Worm (Caenorhabditis elegans) whole organism, L4/young adult: ENCODE measurements around the gene C56G2.22.

Experiments used
- W03F9.2 ChIP-seq: fragments of 150-350 bp; optimal IDR thresholded peaks from 2 replicates; lab custom pipeline; 2014; ENCODE audit warnings: missing biosample characterization, missing genetic modification characterization
- dao-5 ChIP-seq: sonication (generic microtip); optimal IDR thresholded peaks from 2 replicates; lab custom pipeline; 2016; ENCODE audit warnings: missing genotype, missing genetic modification characterization, moderate library complexity, missing compliant biosample characterization
- him-1 ChIP-seq: sonication (generic microtip); optimal IDR thresholded peaks from 2 replicates; lab custom pipeline; 2016; ENCODE audit warnings: missing genotype, missing genetic modification reagents, missing genetic modification characterization, missing compliant biosample characterization

ce11 chrIII:6364395-6364794 is 18.1 kb downstream of the C56G2.22 start:
- TF ChIP-seq him-1 (tag; lab: Kevin White, UChicago) (no peak), W03F9.2 (no peak), dao-5 (tag; lab: Kevin White, UChicago) (no peak)
